Fruit fly (Drosophila melanogaster): Measurements from ENCODE around the gene jigr1.

Gene jigr1

DNA sequence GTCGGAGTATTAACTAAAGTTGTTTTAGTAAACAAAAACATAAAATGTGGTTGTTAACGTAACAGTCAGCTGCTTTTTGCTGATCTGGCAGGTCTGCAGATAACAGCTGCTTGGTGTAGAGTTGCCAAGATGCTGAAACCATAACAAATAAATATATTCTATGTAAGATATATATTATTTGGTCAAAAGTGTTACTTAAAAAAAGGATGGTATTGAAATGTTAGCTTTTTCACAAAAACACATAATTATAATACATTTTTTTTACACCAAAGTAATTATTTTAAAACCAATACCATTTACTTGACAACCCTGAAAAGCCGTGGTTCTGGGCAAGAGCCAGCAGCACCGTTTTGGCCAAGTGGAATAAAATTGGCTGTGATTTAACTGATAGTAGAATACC is 42.9 kb downstream of the jigr1 start, which contains the start of the genes CG4743 and Idh3g (continued):
- TF ChIP-seq Dek (tag; optimal IDR thresholded peaks at IDR 0.05) (peak; percentile 95), Sox102F (GFP tag; optimal IDR thresholded peaks at IDR 0.05) (peak; percentile 98), Max (GFP tag; optimal IDR thresholded peaks at IDR 0.05) (peak; percentile 97), CTCF (GFP tag; optimal IDR thresholded peaks at IDR 0.05) (peak; percentile 67), CG8089 (GFP tag; optimal IDR thresholded peaks at IDR 0.05) (peak; percentile 61), HLHmδ (GFP tag; optimal IDR thresholded peaks at IDR 0.05) (no peak), CG10431 (GFP tag; optimal IDR thresholded peaks at IDR 0.05) (peak; percentile 90), CG6175 (GFP tag; IDR thresholded peaks at IDR 0.05) (peak; percentile 87), cg (GFP tag; optimal IDR thresholded peaks at IDR 0.05) (no peak), B-H1 (GFP tag; IDR thresholded peaks at IDR 0.05) (peak; percentile 93), CG12104 (GFP tag; optimal IDR thresholded peaks at IDR 0.05) (peak; percentile 95), lab (GFP tag; optimal IDR thresholded peaks at IDR 0.05) (peak; percentile 98), Kr (GFP tag; optimal IDR thresholded peaks at IDR 0.05) (peak; percentile 32), Trl (optimal IDR thresholded peaks at IDR 0.05) (no peak), Trl (GFP tag; optimal IDR thresholded peaks at IDR 0.05) (peak; percentile 74), CG42726 (GFP tag; IDR thresholded peaks at IDR 0.05; ENCODE audit: partially characterized antibody) (no peak), ro (GFP tag; IDR thresholded peaks at IDR 0.05) (peak; percentile 84), CG11696 (GFP tag; IDR thresholded peaks at IDR 0.05) (peak; percentile 89), Poxn (GFP tag; IDR thresholded peaks at IDR 0.05) (peak; percentile 71), Ets97D (GFP tag; optimal IDR thresholded peaks at IDR 0.05) (peak; percentile 67), so (GFP tag; IDR thresholded peaks at IDR 0.05) (peak; percentile 97), CG6854 (GFP tag; optimal IDR thresholded peaks at IDR 0.05) (peak; percentile 95), CG12659 (GFP tag; optimal IDR thresholded peaks at IDR 0.05) (peak; percentile 98), Xbp1 (GFP tag; optimal IDR thresholded peaks at IDR 0.05) (peak; percentile 97), CG30431 (GFP tag; optimal IDR thresholded peaks at IDR 0.05) (peak; percentile 93), Nf-YC (tag; optimal IDR thresholded peaks at IDR 0.05) (peak; percentile 90), E2f2 (GFP tag; IDR thresholded peaks at IDR 0.05) (peak; percentile 84), Fer1 (GFP tag; optimal IDR thresholded peaks at IDR 0.05) (peak; percentile 97), CG13775 (GFP tag; optimal IDR thresholded peaks at IDR 0.05) (peak; percentile 98), fd96Cb (tag; optimal IDR thresholded peaks at IDR 0.05) (peak; percentile 97), lmd (GFP tag; IDR thresholded peaks at IDR 0.05) (peak; percentile 95), CkIIα-i1 (GFP tag; IDR thresholded peaks at IDR 0.05) (no peak), E2f1 (GFP tag; IDR thresholded peaks at IDR 0.05) (peak; percentile 97), ken (GFP tag; IDR thresholded peaks at IDR 0.05) (peak; percentile 93), emc (GFP tag; optimal IDR thresholded peaks at IDR 0.05) (peak; percentile 51), eyg (GFP tag; optimal IDR thresholded peaks at IDR 0.05) (peak; percentile 24), Optix (GFP tag; IDR thresholded peaks at IDR 0.05) (peak; percentile 80), zen (tag; optimal IDR thresholded peaks at IDR 0.05) (peak; percentile 98), Lim3 (GFP tag; IDR thresholded peaks at IDR 0.05) (peak; percentile 75), Hsf (GFP tag; optimal IDR thresholded peaks at IDR 0.05) (peak; percentile 92), lola (GFP tag; optimal IDR thresholded peaks at IDR 0.05) (peak in 1 of 3 experiments; percentile 98), CG17359 (tag; optimal IDR thresholded peaks at IDR 0.05) (peak; percentile 98), CG12155 (GFP tag; optimal IDR thresholded peaks at IDR 0.05) (peak; percentile 95), Six4 (GFP tag; optimal IDR thresholded peaks at IDR 0.05) (peak; percentile 95), CG1024 (GFP tag; IDR thresholded peaks at IDR 0.05) (peak; percentile 86; the same call in 1 of the 2 replicates), pros (GFP tag; optimal IDR thresholded peaks at IDR 0.05) (peak; percentile 77), cato (GFP tag; optimal IDR thresholded peaks at IDR 0.05; ENCODE audit: borderline replicate concordance) (peak; percentile 96), CG4282 (GFP tag; optimal IDR thresholded peaks at IDR 0.05) (peak; percentile 20), PHDP (tag; optimal IDR thresholded peaks at IDR 0.05) (peak; percentile 99), bbx (GFP tag; IDR thresholded peaks at IDR 0.05; ENCODE audit: partially characterized antibody) (0 out of 2 replicates have a peak, but pooled peaks have one; percentile 28), CG18011 (GFP tag; optimal IDR thresholded peaks at IDR 0.05) (peak; percentile 85), CHES-1-like (GFP tag; optimal IDR thresholded peaks at IDR 0.05) (peak; percentile 20)
